Worm (Caenorhabditis elegans): Measurements from ENCODE around the gene E02H4.7.

Gene E02H4.7

ce11 chrX:14236121-14236824, 19.8 kb upstream of the E02H4.7 start:
- TF ChIP-seq vab-7 (GFP tag; IDR thresholded peaks at IDR 0.05) (no peak), T20F7.1 (GFP tag; optimal IDR thresholded peaks at IDR 0.05) (no peak), set-16 (GFP tag; IDR thresholded peaks at IDR 0.05) (peak; percentile 87), nhr-48 (tag; optimal IDR thresholded peaks at IDR 0.05) (no peak), jun-1 (tag; optimal IDR thresholded peaks at IDR 0.05) (no peak), zfp-3 (GFP tag; conservative IDR thresholded peaks at IDR 0.05) (no peak), nhr-25 (tag; optimal IDR thresholded peaks at IDR 0.05; ENCODE audit: borderline replicate concordance, insufficient read depth) (no peak), ZK337.2 (GFP tag; IDR thresholded peaks at IDR 0.05) (no peak), pha-4 (GFP tag; IDR thresholded peaks at IDR 0.05) (peak; percentile 44; the same call in 1 of the 2 replicates), pha-4 (tag; optimal IDR thresholded peaks at IDR 0.05) (no peak), Y5F2A.4 (GFP tag; optimal IDR thresholded peaks at IDR 0.05) (no peak), Y75B8A.6 (GFP tag; IDR thresholded peaks at IDR 0.05) (no peak), F44E2.7 (GFP tag; IDR thresholded peaks at IDR 0.05) (no peak), nhr-77 (tag; optimal IDR thresholded peaks at IDR 0.05) (no peak), hif-1 (tag; optimal IDR thresholded peaks at IDR 0.05) (no peak), lin-15B (tag; optimal IDR thresholded peaks at IDR 0.05) (no peak), aha-1 (tag) (peak; percentile 70)

- TF ChIP-seq dve-1 (tag; optimal IDR thresholded peaks at IDR 0.05; ENCODE audit: insufficient read depth) (peak; percentile 85), egl-27 (tag; optimal IDR thresholded peaks at IDR 0.05) (no peak), mes-2 (tag; optimal IDR thresholded peaks at IDR 0.05; ENCODE audit: poor library complexity, severe bottlenecking) (peak; percentile 58), nhr-11 (tag; optimal IDR thresholded peaks at IDR 0.05) (no peak), set-16 (GFP tag; IDR thresholded peaks at IDR 0.05) (no peak), ceh-20 (GFP tag; IDR thresholded peaks at IDR 0.05) (no peak), dpl-1 (GFP tag; optimal IDR thresholded peaks at IDR 0.05) (peak; percentile 11), hlh-11 (tag; optimal IDR thresholded peaks at IDR 0.05) (peak; percentile 72), nhr-77 (tag; optimal IDR thresholded peaks at IDR 0.05) (peak; percentile 34), F49E8.2 (tag; optimal IDR thresholded peaks at IDR 0.05; ENCODE audit: borderline replicate concordance) (no peak), unc-39 (tag; optimal IDR thresholded peaks at IDR 0.05) (no peak), pqm-1 (tag; optimal IDR thresholded peaks at IDR 0.05) (no peak), daf-12 (tag; optimal IDR thresholded peaks at IDR 0.05) (no peak), snpc-4 (tag; optimal IDR thresholded peaks at IDR 0.05) (no peak), Y5F2A.4 (GFP tag; optimal IDR thresholded peaks at IDR 0.05) (no peak), dmd-6 (GFP tag; IDR thresholded peaks at IDR 0.05) (peak; percentile 27; the same call in 1 of the 2 replicates), D1046.2 (GFP tag; IDR thresholded peaks at IDR 0.05) (no peak), tra-1 (GFP tag; IDR thresholded peaks at IDR 0.05) (no peak), pha-4 (GFP tag; IDR thresholded peaks at IDR 0.05) (no peak), pha-4 (tag; optimal IDR thresholded peaks at IDR 0.05) (no peak), nhr-102 (tag; optimal IDR thresholded peaks at IDR 0.05) (no peak), hmg-1.1 (GFP tag; IDR thresholded peaks at IDR 0.05) (peak; percentile 37; the same call in 1 of the 2 replicates), F37D6.2 (tag; optimal IDR thresholded peaks at IDR 0.05) (no peak), Y105C5A.15 (GFP tag; IDR thresholded peaks at IDR 0.05) (no peak), nhr-76 (tag; optimal IDR thresholded peaks at IDR 0.05) (no peak), nhr-28 (tag; optimal IDR thresholded peaks at IDR 0.05) (peak; percentile 42), egl-43 (GFP tag; IDR thresholded peaks at IDR 0.05) (no peak), nhr-237 (tag; optimal IDR thresholded peaks at IDR 0.05) (no peak), R02D3.7 (tag; optimal IDR thresholded peaks at IDR 0.05) (no peak), ztf-7 (tag; optimal IDR thresholded peaks at IDR 0.05) (no peak), hlh-30 (tag; optimal IDR thresholded peaks at IDR 0.05; ENCODE audit: insufficient read depth) (peak; percentile 65), zfp-2 (tag; optimal IDR thresholded peaks at IDR 0.05) (no peak), zag-1 (tag; optimal IDR thresholded peaks at IDR 0.05) (no peak), ceh-32 (tag; optimal IDR thresholded peaks at IDR 0.05; ENCODE audit: poor library complexity) (no peak), hif-1 (tag; optimal IDR thresholded peaks at IDR 0.05) (peak in 1 of 2 experiments; percentile 30), lim-7 (GFP tag; IDR thresholded peaks at IDR 0.05) (no peak), ZK546.5 (tag; optimal IDR thresholded peaks at IDR 0.05) (no peak), fkh-10 (GFP tag; optimal IDR thresholded peaks at IDR 0.05) (no peak)
Observed at ce11 chrX:14238291-14238758, 17.7 kb upstream of the E02H4.7 start, which contains the start of gene K04C1.2. TSS of gene K04C1.2 (plus strand) at chrX:14238708.
